Fruit fly (Drosophila melanogaster): ENCODE data around the gene CG18764.
A peak's percentile ranks its signal among the peaks of the same experiment; 100 is the strongest.

Gene CG18764

dm6 chr3R:11656614-11657216, 30.0 kb downstream of the CG18764 start (continued):
- TF ChIP-seq chn (GFP tag; optimal IDR thresholded peaks at IDR 0.05) (peak; percentile 97), CTCF (GFP tag; optimal IDR thresholded peaks at IDR 0.05) (peak; percentile 53), CG18011 (GFP tag; optimal IDR thresholded peaks at IDR 0.05) (peak; percentile 86), jing (GFP tag; optimal IDR thresholded peaks at IDR 0.05) (peak; percentile 88), CG34224 (GFP tag; IDR thresholded peaks at IDR 0.05; ENCODE audit: partially characterized antibody) (no peak), CG34376 (GFP tag; optimal IDR thresholded peaks at IDR 0.05) (peak; percentile 77), bbx (GFP tag; IDR thresholded peaks at IDR 0.05; ENCODE audit: partially characterized antibody) (no peak), pzg (GFP tag; optimal IDR thresholded peaks at IDR 0.05) (peak; percentile 22), Fer3 (tag; optimal IDR thresholded peaks at IDR 0.05) (peak; percentile 97), Ssrp (tag; optimal IDR thresholded peaks at IDR 0.05) (peak; percentile 94), CG4617 (GFP tag; optimal IDR thresholded peaks at IDR 0.05; ENCODE audit: borderline replicate concordance) (peak; percentile 87), p53 (GFP tag; optimal IDR thresholded peaks at IDR 0.05) (peak; percentile 69), Asciz (GFP tag; optimal IDR thresholded peaks at IDR 0.05) (peak; percentile 93), Hr3 (GFP tag; optimal IDR thresholded peaks at IDR 0.05) (peak; percentile 92), Lpt (GFP tag; optimal IDR thresholded peaks at IDR 0.05) (no peak), gce (GFP tag; IDR thresholded peaks at IDR 0.05) (peak; percentile 95), CG12769 (tag; optimal IDR thresholded peaks at IDR 0.05) (peak; percentile 96), CG2129 (GFP tag; IDR thresholded peaks at IDR 0.05; ENCODE audit: partially characterized antibody) (no peak), CG10267 (tag; optimal IDR thresholded peaks at IDR 0.05) (peak; percentile 91), Opbp (GFP tag; IDR thresholded peaks at IDR 0.05; ENCODE audit: partially characterized antibody) (no peak), prd (optimal IDR thresholded peaks at IDR 0.05) (no peak), prd (GFP tag; IDR thresholded peaks at IDR 0.05) (peak; percentile 96), zf30C (GFP tag; optimal IDR thresholded peaks at IDR 0.05) (peak; percentile 76), Sin3A (optimal IDR thresholded peaks at IDR 0.05) (no peak), tap (tag; optimal IDR thresholded peaks at IDR 0.05) (peak; percentile 96), tx (GFP tag; optimal IDR thresholded peaks at IDR 0.05) (peak; percentile 93), CG13775 (GFP tag; optimal IDR thresholded peaks at IDR 0.05) (peak; percentile 94), caup (GFP tag; optimal IDR thresholded peaks at IDR 0.05; ENCODE audit: severe bottlenecking) (peak; percentile 96), ind (GFP tag; optimal IDR thresholded peaks at IDR 0.05) (peak; percentile 96), tin (GFP tag; optimal IDR thresholded peaks at IDR 0.05) (peak; percentile 95), CG8478 (optimal IDR thresholded peaks at IDR 0.05) (no peak), Chrac-16 (GFP tag; optimal IDR thresholded peaks at IDR 0.05) (peak; percentile 96), Mes4 (GFP tag; optimal IDR thresholded peaks at IDR 0.05) (peak; percentile 87), NK7.1 (GFP tag; optimal IDR thresholded peaks at IDR 0.05) (peak; percentile 91), vfl (GFP tag; optimal IDR thresholded peaks at IDR 0.05) (peak; percentile 96), CG11560 (tag; IDR thresholded peaks at IDR 0.05) (peak; percentile 85), Deaf1 (tag; optimal IDR thresholded peaks at IDR 0.05) (peak; percentile 80), CG12299 (tag; optimal IDR thresholded peaks at IDR 0.05) (peak; percentile 95), Sox102F (GFP tag; optimal IDR thresholded peaks at IDR 0.05) (peak; percentile 96), ems (GFP tag; optimal IDR thresholded peaks at IDR 0.05) (peak; percentile 97), MTF-1 (GFP tag; optimal IDR thresholded peaks at IDR 0.05; ENCODE audit: borderline replicate concordance) (peak; percentile 92), lola (GFP tag; optimal IDR thresholded peaks at IDR 0.05) (peak in 1 of 3 experiments; percentile 92), sens-2 (GFP tag; IDR thresholded peaks at IDR 0.05) (peak; percentile 91), btn (GFP tag; optimal IDR thresholded peaks at IDR 0.05) (peak; percentile 85), CG2202 (tag; optimal IDR thresholded peaks at IDR 0.05) (peak; percentile 90), CG12219 (GFP tag; optimal IDR thresholded peaks at IDR 0.05) (peak; percentile 96), Spps (tag; optimal IDR thresholded peaks at IDR 0.05) (peak; percentile 91), phol (tag; optimal IDR thresholded peaks at IDR 0.05) (peak; percentile 94), CG7745 (tag; optimal IDR thresholded peaks at IDR 0.05) (peak; percentile 68), Hey (tag; optimal IDR thresholded peaks at IDR 0.05) (peak; percentile 54)
